Fruit fly (Drosophila melanogaster) whole organism, prepupa: ENCODE data around the gene Ten-a.

Experiments used
- CG31627 ChIP-seq: fragments of 200-800 bp; sonication (Bioruptor generic); optimal IDR thresholded peaks from 3 replicates; lab custom pipeline; 2016; ENCODE audit warnings: missing biosample characterization, missing genetic modification characterization
- CG6163 ChIP-seq: fragments of 200-800 bp; sonication (Bioruptor generic); IDR thresholded peaks from 3 replicates; pipeline ENCODE4 v1.3.6; 2022; ENCODE audit warnings: missing biosample characterization, missing genetic modification characterization
- Hr38 ChIP-seq: sonication (Bioruptor generic); optimal IDR thresholded peaks from 2 replicates; lab custom pipeline; 2016; ENCODE audit warnings: missing biosample characterization, missing genetic modification characterization
- net ChIP-seq: fragments of 200-800 bp; sonication (Bioruptor generic); optimal IDR thresholded peaks from 3 replicates; lab custom pipeline; 2016; ENCODE audit warnings: missing biosample characterization, missing genetic modification characterization

DNA sequence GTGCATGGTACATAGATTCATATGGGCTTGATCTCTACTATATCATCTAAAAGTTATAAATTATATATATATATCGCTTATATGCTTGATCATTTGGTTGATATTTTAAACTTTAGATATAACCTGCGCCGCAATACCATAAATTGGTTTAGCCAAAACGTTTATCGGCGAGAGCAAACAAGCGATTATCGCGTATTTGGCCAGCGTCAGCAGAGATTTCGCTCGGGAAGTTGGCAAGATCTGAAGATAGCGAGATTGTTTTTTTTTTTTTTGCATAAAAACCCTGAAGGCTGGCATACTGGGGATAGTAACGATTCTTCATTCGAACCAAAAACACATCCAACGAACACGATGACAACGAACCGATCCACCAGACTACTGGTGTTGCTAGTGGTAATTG lies 16.0 kb downstream of the Ten-a start, which contains the start of gene Muc11A:
- TF ChIP-seq CG31627 (GFP tag; lab: Kevin White, UChicago) (no peak), CG6163 (no peak), Hr38 (GFP tag; lab: Kevin White, UChicago) (no peak), net (GFP tag; lab: Kevin White, UChicago) (no peak)
